In genomic region chr3L:704661-705543, dm6 we compare ENCODE assay signal across 1 fruit fly cellular context.
TF ChIP-seq lines count a peak whose summit lies in the region.

No protein-coding gene starts in this region.

TF ChIP-seq in whole organism, embryonic, 481 proteins besides CTCF, POLR2A, EP300 and RAD21 (continued from another document and continues in another):
- TF ChIP-seq bsh (GFP tag; optimal IDR thresholded peaks at IDR 0.05; lab: Kevin White, UChicago): peak in 1 of 2 experiments; percentile 49
- no peak for TF ChIP-seq kah (GFP tag; optimal IDR thresholded peaks at IDR 0.05; lab: Kevin White, UChicago)
- no peak for TF ChIP-seq CG13624 (GFP tag; optimal IDR thresholded peaks at IDR 0.05; lab: Kevin White, UChicago)
- TF ChIP-seq C15 (GFP tag; IDR thresholded peaks at IDR 0.05; lab: Robert Waterston, UW): no peak
- TF ChIP-seq Spps (tag; optimal IDR thresholded peaks at IDR 0.05; lab: Kevin White, UChicago): no peak
- no peak for TF ChIP-seq sim (GFP tag; IDR thresholded peaks at IDR 0.05; lab: Robert Waterston, UW)
- TF ChIP-seq CG11695 (GFP tag; IDR thresholded peaks at IDR 0.05; lab: Robert Waterston, UW): 0 out of 3 replicates have a peak, but pooled peaks have one; percentile 11
- TF ChIP-seq sens-2 (GFP tag; IDR thresholded peaks at IDR 0.05; lab: Robert Waterston, UW): no peak
- no peak for TF ChIP-seq CG30403 (GFP tag; optimal IDR thresholded peaks at IDR 0.05; lab: Kevin White, UChicago)
- TF ChIP-seq her (GFP tag; optimal IDR thresholded peaks at IDR 0.05; lab: Kevin White, UChicago): no peak
- TF ChIP-seq chif (GFP tag; optimal IDR thresholded peaks at IDR 0.05; lab: Kevin White, UChicago): no peak
- TF ChIP-seq lbe (GFP tag; optimal IDR thresholded peaks at IDR 0.05; lab: Kevin White, UChicago): no peak
- no peak for TF ChIP-seq CG2875 (GFP tag; optimal IDR thresholded peaks at IDR 0.05; lab: Kevin White, UChicago)
- TF ChIP-seq CG6765 (GFP tag; optimal IDR thresholded peaks at IDR 0.05; lab: Kevin White, UChicago): no peak
- peak; percentile 6 for TF ChIP-seq nmo (GFP tag; optimal IDR thresholded peaks at IDR 0.05; lab: Kevin White, UChicago)
- no peak for TF ChIP-seq Ssrp (tag; optimal IDR thresholded peaks at IDR 0.05; lab: Kevin White, UChicago)
- no peak for TF ChIP-seq CG43689 (GFP tag; IDR thresholded peaks at IDR 0.05; lab: Robert Waterston, UW)
- TF ChIP-seq CG2202 (tag; optimal IDR thresholded peaks at IDR 0.05; lab: Kevin White, UChicago): no peak
- TF ChIP-seq seq (GFP tag; IDR thresholded peaks at IDR 0.05; lab: Robert Waterston, UW): no peak
- no peak for TF ChIP-seq jumu (GFP tag; optimal IDR thresholded peaks at IDR 0.05; lab: Kevin White, UChicago)
- no peak for TF ChIP-seq HmgD (GFP tag; optimal IDR thresholded peaks at IDR 0.05; lab: Kevin White, UChicago)
- 0 out of 2 replicates have a peak, but pooled peaks have one; percentile 31 for TF ChIP-seq E2f1 (GFP tag; IDR thresholded peaks at IDR 0.05; lab: Robert Waterston, UW)
- peak in 1 of 2 experiments; percentile 46 for TF ChIP-seq Pdp1 (GFP tag; optimal IDR thresholded peaks at IDR 0.05; lab: Kevin White, UChicago)
- no peak for TF ChIP-seq CG1233 (GFP tag; optimal IDR thresholded peaks at IDR 0.05; lab: Kevin White, UChicago)
- no peak for TF ChIP-seq CG10959 (GFP tag; IDR thresholded peaks at IDR 0.05; lab: Robert Waterston, UW)
- TF ChIP-seq BtbVII (GFP tag; optimal IDR thresholded peaks at IDR 0.05; lab: Kevin White, UChicago): no peak
- no peak for TF ChIP-seq h (optimal IDR thresholded peaks at IDR 0.05; lab: Kevin White, UChicago)
- no peak for TF ChIP-seq cas (GFP tag; IDR thresholded peaks at IDR 0.05; lab: Robert Waterston, UW)
- no peak for TF ChIP-seq zfh2 (GFP tag; optimal IDR thresholded peaks at IDR 0.05; lab: Kevin White, UChicago)
- no peak for TF ChIP-seq NK7.1 (GFP tag; optimal IDR thresholded peaks at IDR 0.05; lab: Kevin White, UChicago)
- no peak for TF ChIP-seq ATbp (GFP tag; optimal IDR thresholded peaks at IDR 0.05; lab: Kevin White, UChicago)
- peak; percentile 24 for TF ChIP-seq caup (GFP tag; optimal IDR thresholded peaks at IDR 0.05; lab: Kevin White, UChicago; ENCODE audit: severe bottlenecking)
- TF ChIP-seq ci (GFP tag; IDR thresholded peaks at IDR 0.05; lab: Robert Waterston, UW): peak; percentile 59; the same call in 2 of the 3 replicates
- no peak for TF ChIP-seq CG7372 (GFP tag; IDR thresholded peaks at IDR 0.05; lab: Robert Waterston, UW)
- TF ChIP-seq CG6689 (GFP tag; IDR thresholded peaks at IDR 0.05; lab: Robert Waterston, UW): peak; percentile 60
- TF ChIP-seq pros (GFP tag; optimal IDR thresholded peaks at IDR 0.05; lab: Kevin White, UChicago): no peak
- no peak for TF ChIP-seq CG9876 (GFP tag; optimal IDR thresholded peaks at IDR 0.05; lab: Kevin White, UChicago)
- TF ChIP-seq slbo (GFP tag; IDR thresholded peaks at IDR 0.05; lab: Robert Waterston, UW): peak; percentile 50; the same call in 1 of the 2 replicates
- TF ChIP-seq scrt (GFP tag; optimal IDR thresholded peaks at IDR 0.05; lab: Kevin White, UChicago): no peak
- no peak for TF ChIP-seq hbn (GFP tag; IDR thresholded peaks at IDR 0.05; lab: Robert Waterston, UW; ENCODE audit: partially characterized antibody)
- no peak for TF ChIP-seq mld (GFP tag; IDR thresholded peaks at IDR 0.05; lab: Robert Waterston, UW; ENCODE audit: partially characterized antibody)
- TF ChIP-seq HLH4C (GFP tag; IDR thresholded peaks at IDR 0.05; lab: Robert Waterston, UW; ENCODE audit: partially characterized antibody): no peak
- TF ChIP-seq Lhr (GFP tag; optimal IDR thresholded peaks at IDR 0.05; lab: Kevin White, UChicago): no peak
- TF ChIP-seq CG10267 (tag; optimal IDR thresholded peaks at IDR 0.05; lab: Kevin White, UChicago): no peak
- no peak for TF ChIP-seq CG30020 (tag; optimal IDR thresholded peaks at IDR 0.05; lab: Kevin White, UChicago)
- peak; percentile 62 for TF ChIP-seq Xrp1 (GFP tag; IDR thresholded peaks at IDR 0.05; lab: Robert Waterston, UW)
- no peak for TF ChIP-seq gsb-n (tag; optimal IDR thresholded peaks at IDR 0.05; lab: Kevin White, UChicago)
- no peak for TF ChIP-seq CG2116 (GFP tag; optimal IDR thresholded peaks at IDR 0.05; lab: Kevin White, UChicago)
- no peak for TF ChIP-seq CG31224 (GFP tag; IDR thresholded peaks at IDR 0.05; lab: Robert Waterston, UW)
- no peak for TF ChIP-seq CG3995 (GFP tag; optimal IDR thresholded peaks at IDR 0.05; lab: Kevin White, UChicago)
- TF ChIP-seq CG7987 (GFP tag; optimal IDR thresholded peaks at IDR 0.05; lab: Kevin White, UChicago): no peak
- no peak for TF ChIP-seq fd64A (GFP tag; optimal IDR thresholded peaks at IDR 0.05; lab: Kevin White, UChicago)
- no peak for TF ChIP-seq ash1 (GFP tag; optimal IDR thresholded peaks at IDR 0.05; lab: Kevin White, UChicago)
- TF ChIP-seq ken (GFP tag; IDR thresholded peaks at IDR 0.05; lab: Robert Waterston, UW): no peak
- TF ChIP-seq CG1529 (GFP tag; optimal IDR thresholded peaks at IDR 0.05; lab: Kevin White, UChicago): no peak
- no peak for TF ChIP-seq Rx (GFP tag; IDR thresholded peaks at IDR 0.05; lab: Robert Waterston, UW)
- 0 out of 2 replicates have a peak, but pooled peaks have one; percentile 42 for TF ChIP-seq stc (GFP tag; IDR thresholded peaks at IDR 0.05; lab: Robert Waterston, UW)
- TF ChIP-seq CG17612 (GFP tag; IDR thresholded peaks at IDR 0.05; lab: Robert Waterston, UW): no peak
- TF ChIP-seq CG8944 (GFP tag; optimal IDR thresholded peaks at IDR 0.05; lab: Kevin White, UChicago): no peak
- no peak for TF ChIP-seq CG33213 (GFP tag; optimal IDR thresholded peaks at IDR 0.05; lab: Kevin White, UChicago)
- 0 out of 3 replicates have a peak, but pooled peaks have one; percentile 34 for TF ChIP-seq H15 (GFP tag; IDR thresholded peaks at IDR 0.05; lab: Robert Waterston, UW)
- no peak for TF ChIP-seq nerfin-1 (tag; optimal IDR thresholded peaks at IDR 0.05; lab: Kevin White, UChicago)
- no peak for TF ChIP-seq CG11456 (GFP tag; IDR thresholded peaks at IDR 0.05; lab: Robert Waterston, UW)
- TF ChIP-seq CG2129 (GFP tag; IDR thresholded peaks at IDR 0.05; lab: Robert Waterston, UW; ENCODE audit: partially characterized antibody): no peak
- TF ChIP-seq HLH54F (GFP tag; optimal IDR thresholded peaks at IDR 0.05; lab: Kevin White, UChicago): no peak
- TF ChIP-seq Dip2 (GFP tag; IDR thresholded peaks at IDR 0.05; lab: Robert Waterston, UW): no peak
- TF ChIP-seq CG4617 (GFP tag; optimal IDR thresholded peaks at IDR 0.05; lab: Kevin White, UChicago; ENCODE audit: borderline replicate concordance): no peak
- no peak for TF ChIP-seq yki (optimal IDR thresholded peaks at IDR 0.05; lab: Kevin White, UChicago)
- no peak for TF ChIP-seq lola (GFP tag; optimal IDR thresholded peaks at IDR 0.05; lab: Kevin White, UChicago)
- TF ChIP-seq D (optimal IDR thresholded peaks at IDR 0.05; lab: Kevin White, UChicago): no peak
- no peak for TF ChIP-seq D (GFP tag; optimal IDR thresholded peaks at IDR 0.05; lab: Kevin White, UChicago)
- TF ChIP-seq CG12236 (GFP tag; optimal IDR thresholded peaks at IDR 0.05; lab: Kevin White, UChicago): no peak
- TF ChIP-seq NFAT (GFP tag; IDR thresholded peaks at IDR 0.05; lab: Robert Waterston, UW): no peak
- no peak for TF ChIP-seq lov (optimal IDR thresholded peaks at IDR 0.05; lab: Kevin White, UChicago)
- TF ChIP-seq lov (GFP tag; IDR thresholded peaks at IDR 0.05; lab: Robert Waterston, UW): no peak
- TF ChIP-seq dati (GFP tag; IDR thresholded peaks at IDR 0.05; lab: Robert Waterston, UW): no peak
- no peak for TF ChIP-seq sima (GFP tag; optimal IDR thresholded peaks at IDR 0.05; lab: Kevin White, UChicago)
- no peak for TF ChIP-seq Hr78 (GFP tag; optimal IDR thresholded peaks at IDR 0.05; lab: Kevin White, UChicago)
- peak; percentile 53 for TF ChIP-seq gem (tag; optimal IDR thresholded peaks at IDR 0.05; lab: Kevin White, UChicago)
- no peak for TF ChIP-seq Trl (optimal IDR thresholded peaks at IDR 0.05; lab: Kevin White, UChicago)
- TF ChIP-seq Trl (GFP tag; optimal IDR thresholded peaks at IDR 0.05; lab: Kevin White, UChicago): no peak
- TF ChIP-seq fd96Cb (tag; optimal IDR thresholded peaks at IDR 0.05; lab: Kevin White, UChicago): peak; percentile 28
- TF ChIP-seq pum (GFP tag; optimal IDR thresholded peaks at IDR 0.05; lab: Kevin White, UChicago): no peak
- no peak for TF ChIP-seq crp (GFP tag; optimal IDR thresholded peaks at IDR 0.05; lab: Kevin White, UChicago)
- TF ChIP-seq crol (GFP tag; IDR thresholded peaks at IDR 0.05; lab: Robert Waterston, UW): 0 out of 2 replicates have a peak, but pooled peaks have one; percentile 6
- TF ChIP-seq kni (GFP tag; optimal IDR thresholded peaks at IDR 0.05; lab: Kevin White, UChicago): no peak
- TF ChIP-seq CkIIα-i1 (GFP tag; IDR thresholded peaks at IDR 0.05; lab: Robert Waterston, UW): no peak
- no peak for TF ChIP-seq Dek (tag; optimal IDR thresholded peaks at IDR 0.05; lab: Kevin White, UChicago)
- TF ChIP-seq CG10431 (GFP tag; optimal IDR thresholded peaks at IDR 0.05; lab: Kevin White, UChicago): no peak
- peak; percentile 45 for TF ChIP-seq sisA (GFP tag; IDR thresholded peaks at IDR 0.05; lab: Robert Waterston, UW)
- no peak for TF ChIP-seq CG10321 (GFP tag; IDR thresholded peaks at IDR 0.05; lab: Robert Waterston, UW)
- TF ChIP-seq sug (tag; optimal IDR thresholded peaks at IDR 0.05; lab: Kevin White, UChicago): no peak
- TF ChIP-seq btn (GFP tag; optimal IDR thresholded peaks at IDR 0.05; lab: Kevin White, UChicago): no peak
- no peak for TF ChIP-seq CG12155 (GFP tag; optimal IDR thresholded peaks at IDR 0.05; lab: Kevin White, UChicago)
- TF ChIP-seq CG8089 (GFP tag; optimal IDR thresholded peaks at IDR 0.05; lab: Kevin White, UChicago): no peak
- no peak for TF ChIP-seq CG15073 (GFP tag; optimal IDR thresholded peaks at IDR 0.05; lab: Kevin White, UChicago)
- TF ChIP-seq ro (GFP tag; IDR thresholded peaks at IDR 0.05; lab: Robert Waterston, UW): no peak
- TF ChIP-seq CG15011 (GFP tag; optimal IDR thresholded peaks at IDR 0.05; lab: Kevin White, UChicago): no peak
- no peak for TF ChIP-seq CG8281 (tag; optimal IDR thresholded peaks at IDR 0.05; lab: Kevin White, UChicago)
- no peak for TF ChIP-seq CG13287 (GFP tag; IDR thresholded peaks at IDR 0.05; lab: Robert Waterston, UW; ENCODE audit: partially characterized antibody)
- TF ChIP-seq vvl (GFP tag; IDR thresholded peaks at IDR 0.05; lab: Robert Waterston, UW): peak; percentile 64; the same call in 1 of the 2 replicates
- TF ChIP-seq CG12071 (GFP tag; optimal IDR thresholded peaks at IDR 0.05; lab: Kevin White, UChicago): no peak
- no peak for TF ChIP-seq CG11723 (GFP tag; optimal IDR thresholded peaks at IDR 0.05; lab: Kevin White, UChicago)
- no peak for TF ChIP-seq psq (GFP tag; optimal IDR thresholded peaks at IDR 0.05; lab: Kevin White, UChicago)
- TF ChIP-seq Myb (GFP tag; optimal IDR thresholded peaks at IDR 0.05; lab: Kevin White, UChicago): no peak
- no peak for TF ChIP-seq ssp (GFP tag; IDR thresholded peaks at IDR 0.05; lab: Robert Waterston, UW)
- TF ChIP-seq HLH3B (GFP tag; IDR thresholded peaks at IDR 0.05; lab: Robert Waterston, UW): 0 out of 2 replicates have a peak, but pooled peaks have one; percentile 12
- TF ChIP-seq Rfx (GFP tag; IDR thresholded peaks at IDR 0.05; lab: Robert Waterston, UW): peak; percentile 59; the same call in 1 of the 2 replicates
- no peak for TF ChIP-seq wdn (GFP tag; IDR thresholded peaks at IDR 0.05; lab: Robert Waterston, UW)
- no peak for TF ChIP-seq dan (GFP tag; IDR thresholded peaks at IDR 0.05; lab: Robert Waterston, UW)
- no peak for TF ChIP-seq B-H2 (GFP tag; optimal IDR thresholded peaks at IDR 0.05; lab: Kevin White, UChicago)
- TF ChIP-seq CG14965 (GFP tag; optimal IDR thresholded peaks at IDR 0.05; lab: Kevin White, UChicago; ENCODE audit: borderline replicate concordance): no peak
- TF ChIP-seq exex (tag; optimal IDR thresholded peaks at IDR 0.05; lab: Kevin White, UChicago): no peak
- TF ChIP-seq CG13296 (GFP tag; optimal IDR thresholded peaks at IDR 0.05; lab: Kevin White, UChicago): no peak
- TF ChIP-seq nerfin-2 (GFP tag; IDR thresholded peaks at IDR 0.05; lab: Robert Waterston, UW; ENCODE audit: partially characterized antibody): no peak
- no peak for TF ChIP-seq Awh (GFP tag; IDR thresholded peaks at IDR 0.05; lab: Robert Waterston, UW)
- TF ChIP-seq CG4820 (GFP tag; optimal IDR thresholded peaks at IDR 0.05; lab: Kevin White, UChicago): no peak
- TF ChIP-seq CG12659 (GFP tag; optimal IDR thresholded peaks at IDR 0.05; lab: Kevin White, UChicago): no peak
- TF ChIP-seq HLHmδ (GFP tag; optimal IDR thresholded peaks at IDR 0.05; lab: Kevin White, UChicago): no peak
- peak; percentile 10 for TF ChIP-seq Six4 (GFP tag; optimal IDR thresholded peaks at IDR 0.05; lab: Kevin White, UChicago)
- TF ChIP-seq Lim3 (GFP tag; IDR thresholded peaks at IDR 0.05; lab: Robert Waterston, UW): no peak
- TF ChIP-seq usp (GFP tag; optimal IDR thresholded peaks at IDR 0.05; lab: Kevin White, UChicago): no peak
- TF ChIP-seq Dip3 (GFP tag; optimal IDR thresholded peaks at IDR 0.05; lab: Kevin White, UChicago): no peak
- TF ChIP-seq CG7839 (tag; optimal IDR thresholded peaks at IDR 0.05; lab: Kevin White, UChicago): peak; percentile 34
- peak; percentile 20 for TF ChIP-seq CG17829 (tag; optimal IDR thresholded peaks at IDR 0.05; lab: Kevin White, UChicago)
- TF ChIP-seq CG4730 (GFP tag; IDR thresholded peaks at IDR 0.05; lab: Robert Waterston, UW): no peak
- no peak for TF ChIP-seq Taf1 (GFP tag; IDR thresholded peaks at IDR 0.05; lab: Robert Waterston, UW)
- no peak for TF ChIP-seq Hr39 (optimal IDR thresholded peaks at IDR 0.05; lab: Kevin White, UChicago)
- no peak; the same call in 1 of the 2 replicates for TF ChIP-seq CG14667 (GFP tag; IDR thresholded peaks at IDR 0.05; lab: Robert Waterston, UW)
- no peak for TF ChIP-seq ham (GFP tag; IDR thresholded peaks at IDR 0.05; lab: Robert Waterston, UW)
- no peak for TF ChIP-seq Bteb2 (GFP tag; optimal IDR thresholded peaks at IDR 0.05; lab: Kevin White, UChicago)
- TF ChIP-seq Adf1 (GFP tag; IDR thresholded peaks at IDR 0.05; lab: Robert Waterston, UW): no peak
- TF ChIP-seq CG16779 (GFP tag; IDR thresholded peaks at IDR 0.05; lab: Robert Waterston, UW): no peak
- TF ChIP-seq sna (GFP tag; IDR thresholded peaks at IDR 0.05; lab: Robert Waterston, UW; ENCODE audit: partially characterized antibody): no peak
- TF ChIP-seq CG1024 (GFP tag; IDR thresholded peaks at IDR 0.05; lab: Robert Waterston, UW): peak; percentile 52; the same call in 1 of the 2 replicates
- no peak for TF ChIP-seq luna (GFP tag; optimal IDR thresholded peaks at IDR 0.05; lab: Kevin White, UChicago)
- TF ChIP-seq cad (GFP tag; optimal IDR thresholded peaks at IDR 0.05; lab: Kevin White, UChicago): no peak
